Worm (Caenorhabditis elegans) whole organism, midembryonic: Measurements from ENCODE around the gene C16D9.5.

ENCODE experiments used
- T22C8.4 ChIP-seq: fragments of 200-800 bp; sonication (Bioruptor generic); IDR thresholded peaks from 2 replicates; pipeline ENCODE4 v1.3.6; 2022; ENCODE audit warnings: missing genetic modification characterization, missing compliant biosample characterization
- med-1 ChIP-seq: sonication (generic microtip); optimal IDR thresholded peaks from 2 replicates; lab custom pipeline; 2017; ENCODE audit warnings: missing genetic modification characterization, mild to moderate bottlenecking, missing compliant biosample characterization, antibody characterized with exemption, missing genetic modification reagents; ENCODE audit not compliant: insufficient read depth
- ref-1 ChIP-seq: fragments of 200-800 bp; sonication (Bioruptor generic); conservative IDR thresholded peaks from 2 replicates; pipeline ENCODE4 v1.3.6; 2022; ENCODE audit warnings: missing genetic modification reagents, missing genetic modification characterization, missing compliant biosample characterization
- tab-1 ChIP-seq: fragments of 200-800 bp; sonication (Bioruptor generic); IDR thresholded peaks from 2 replicates; pipeline ENCODE4 v1.3.6; 2022; ENCODE audit warnings: missing genetic modification characterization, missing compliant biosample characterization
- ztf-23 ChIP-seq: fragments of 200-800 bp; sonication (Bioruptor generic); IDR thresholded peaks from 2 replicates; pipeline ENCODE4 v1.3.6; 2022; ENCODE audit warnings: missing genetic modification reagents, missing genetic modification characterization, missing compliant biosample characterization

ce11 chrV:8266232-8266631, 20.9 kb upstream of the C16D9.5 start, which contains the start of gene F21F8.5:
- TF ChIP-seq ref-1 (GFP tag; lab: Robert Waterston, UW): no peak
- TF ChIP-seq tab-1: no peak
- TF ChIP-seq ztf-23: no peak
- TF ChIP-seq med-1 (GFP tag; lab: Kevin White, UChicago): no peak
- TF ChIP-seq T22C8.4 (GFP tag; lab: Robert Waterston, UW): no peak
